Fruit fly (Drosophila melanogaster): ENCODE results near the gene CG46468.
A peak's percentile ranks its signal among the peaks of the same experiment; 100 is the strongest.

CG46468 gene

DNA sequence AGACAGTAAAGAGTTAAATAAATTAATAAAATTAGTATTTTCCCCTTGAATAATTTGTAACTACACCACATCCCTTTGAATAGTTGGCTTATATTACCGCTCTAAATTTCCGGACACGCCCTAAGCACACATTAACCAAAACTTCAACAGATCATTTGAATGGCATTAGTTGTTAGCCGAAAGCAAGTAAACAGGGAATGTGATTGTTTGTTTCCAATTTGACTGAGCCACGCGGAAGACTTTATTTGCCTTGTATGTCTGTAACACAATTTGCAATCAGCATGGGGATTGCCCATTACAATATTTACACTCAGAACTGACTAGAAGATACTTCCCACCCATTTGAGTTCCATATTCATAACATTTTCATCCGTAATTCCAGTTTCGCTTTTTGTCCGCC, 55.6 kb downstream of the CG46468 start (continued):
- TF ChIP-seq Hey (tag; optimal IDR thresholded peaks at IDR 0.05) (no peak), CG14860 (GFP tag; IDR thresholded peaks at IDR 0.05; ENCODE audit: partially characterized antibody) (no peak), CG10959 (GFP tag; IDR thresholded peaks at IDR 0.05) (no peak), CG8290 (GFP tag; optimal IDR thresholded peaks at IDR 0.05) (no peak), CG8290 (tag; optimal IDR thresholded peaks at IDR 0.05) (peak in 1 of 2 experiments; percentile 75), Hr3 (GFP tag; optimal IDR thresholded peaks at IDR 0.05) (no peak), Sox100B (GFP tag; optimal IDR thresholded peaks at IDR 0.05) (no peak), lov (optimal IDR thresholded peaks at IDR 0.05) (no peak), lov (GFP tag; IDR thresholded peaks at IDR 0.05) (no peak), CG30403 (GFP tag; optimal IDR thresholded peaks at IDR 0.05) (no peak), inv (GFP tag; IDR thresholded peaks at IDR 0.05; ENCODE audit: partially characterized antibody) (no peak), CG15073 (GFP tag; optimal IDR thresholded peaks at IDR 0.05) (no peak), gfzf (GFP tag; optimal IDR thresholded peaks at IDR 0.05) (no peak), Fer3 (tag; optimal IDR thresholded peaks at IDR 0.05) (peak; percentile 21), ap (GFP tag; IDR thresholded peaks at IDR 0.05) (no peak)

DNA sequence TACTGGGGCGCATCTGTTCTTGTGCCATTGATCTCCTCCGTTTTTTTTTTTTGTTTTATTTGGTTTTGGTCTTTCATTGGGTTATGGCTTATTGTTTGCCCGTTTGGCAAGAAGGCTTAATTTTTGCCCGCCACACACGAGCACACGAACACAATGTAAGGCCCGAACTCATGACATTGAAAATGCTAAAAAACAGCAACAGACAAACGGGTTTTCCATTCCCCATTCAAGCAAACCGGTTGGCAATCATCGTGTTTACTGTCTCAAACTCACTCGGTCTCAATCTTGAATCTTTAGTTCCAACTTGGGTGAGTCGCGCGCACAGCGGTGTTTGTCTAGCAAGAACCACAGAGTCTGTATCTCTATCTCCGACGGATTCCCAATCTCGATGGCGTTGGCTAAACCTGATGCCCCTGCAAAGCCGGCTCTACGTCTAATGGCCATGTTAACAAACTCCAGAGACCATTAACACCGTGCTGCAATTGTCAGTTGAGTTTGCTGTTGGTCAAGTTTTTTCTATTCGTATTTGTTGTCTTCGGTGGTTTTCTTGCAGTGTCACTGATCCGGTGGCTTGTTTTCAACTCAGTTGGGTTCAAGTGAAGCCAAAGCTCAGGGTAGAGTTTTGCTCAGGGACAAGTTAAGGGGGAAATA, 56.6 kb downstream of the CG46468 start:
- TF ChIP-seq CG18599 (GFP tag; optimal IDR thresholded peaks at IDR 0.05) (peak; percentile 22), ci (GFP tag; IDR thresholded peaks at IDR 0.05) (0 out of 3 replicates have a peak, but pooled peaks have one; percentile 24), CG13775 (GFP tag; optimal IDR thresholded peaks at IDR 0.05) (no peak), gce (GFP tag; IDR thresholded peaks at IDR 0.05) (no peak), Med (GFP tag) (peak; percentile 85), CG6813 (GFP tag; optimal IDR thresholded peaks at IDR 0.05) (peak; percentile 7), abd-A (tag; optimal IDR thresholded peaks at IDR 0.05) (peak; percentile 48), CG1529 (GFP tag; optimal IDR thresholded peaks at IDR 0.05) (no peak), z (GFP tag; IDR thresholded peaks at IDR 0.05) (0 out of 3 replicates have a peak, but pooled peaks have one; percentile 8), bowl (GFP tag; IDR thresholded peaks at IDR 0.05) (no peak), CG8290 (GFP tag; optimal IDR thresholded peaks at IDR 0.05) (no peak), CG8290 (tag; optimal IDR thresholded peaks at IDR 0.05) (peak in 1 of 2 experiments; percentile 48), lab (GFP tag; optimal IDR thresholded peaks at IDR 0.05) (peak; percentile 40), CG11247 (GFP tag; IDR thresholded peaks at IDR 0.05) (no peak), nom (GFP tag; optimal IDR thresholded peaks at IDR 0.05) (no peak), CG2678 (tag; optimal IDR thresholded peaks at IDR 0.05) (peak; percentile 13), rib (GFP tag; IDR thresholded peaks at IDR 0.05) (peak; percentile 53; the same call in 1 of the 2 replicates), CG32532 (GFP tag; IDR thresholded peaks at IDR 0.05) (0 out of 2 replicates have a peak, but pooled peaks have one; percentile 19), E2f1 (GFP tag; IDR thresholded peaks at IDR 0.05) (no peak), H15 (GFP tag; IDR thresholded peaks at IDR 0.05) (no peak), pros (GFP tag; optimal IDR thresholded peaks at IDR 0.05) (peak; percentile 63), pb (GFP tag; optimal IDR thresholded peaks at IDR 0.05) (no peak), caup (GFP tag; optimal IDR thresholded peaks at IDR 0.05; ENCODE audit: severe bottlenecking) (no peak), prd (optimal IDR thresholded peaks at IDR 0.05) (no peak), prd (GFP tag; IDR thresholded peaks at IDR 0.05) (no peak), Dip3 (GFP tag; optimal IDR thresholded peaks at IDR 0.05) (no peak), Nf-YC (tag; optimal IDR thresholded peaks at IDR 0.05) (no peak), CG10543 (GFP tag; optimal IDR thresholded peaks at IDR 0.05) (peak; percentile 48), B-H2 (GFP tag; optimal IDR thresholded peaks at IDR 0.05) (no peak), Poxn (GFP tag; IDR thresholded peaks at IDR 0.05) (no peak), pho (GFP tag; optimal IDR thresholded peaks at IDR 0.05) (no peak), run (tag; optimal IDR thresholded peaks at IDR 0.05) (no peak), lbe (GFP tag; optimal IDR thresholded peaks at IDR 0.05) (no peak), CG9215 (GFP tag; IDR thresholded peaks at IDR 0.05) (no peak), CG3281 (GFP tag; optimal IDR thresholded peaks at IDR 0.05) (peak; percentile 33), ATbp (GFP tag; optimal IDR thresholded peaks at IDR 0.05) (peak; percentile 0), CG7786 (GFP tag; optimal IDR thresholded peaks at IDR 0.05) (no peak)
